Worm (Caenorhabditis elegans): ENCODE results near the gene aka-1.

The aka-1 gene

ce11 chrII:7478487-7479234 lies at the start of gene aka-1, which contains the start of gene ubc-6 (continued):
- TF ChIP-seq attf-4 (tag; optimal IDR thresholded peaks at IDR 0.05) (no peak), unc-62 (GFP tag; optimal IDR thresholded peaks at IDR 0.05 in 1 of 2) (peak in 1 of 2 experiments; percentile 90), unc-62 (tag; optimal IDR thresholded peaks at IDR 0.05) (no peak), daf-16 (GFP tag; optimal IDR thresholded peaks at IDR 0.05) (peak; percentile 28 to 67), daf-16 (tag; optimal IDR thresholded peaks at IDR 0.05) (no peak), jun-1 (tag; optimal IDR thresholded peaks at IDR 0.05) (peak; percentile 21), snpc-4 (tag; optimal IDR thresholded peaks at IDR 0.05) (no peak), F44E2.7 (GFP tag; IDR thresholded peaks at IDR 0.05) (0 out of 2 replicates have a peak, but pooled peaks have one; percentile 24), fkh-10 (GFP tag; optimal IDR thresholded peaks at IDR 0.05) (peak; percentile 47), madf-5 (GFP tag; IDR thresholded peaks at IDR 0.05) (peak; percentile 34 to 85; a peak in 2 of 4 replicates), nhr-11 (tag; optimal IDR thresholded peaks at IDR 0.05) (peak; percentile 72), nhr-25 (tag; optimal IDR thresholded peaks at IDR 0.05; ENCODE audit: borderline replicate concordance, insufficient read depth) (peak; percentile 34), dmd-6 (GFP tag; IDR thresholded peaks at IDR 0.05) (peak; percentile 94), spr-1 (tag; optimal IDR thresholded peaks at IDR 0.05) (peak; percentile 86), hlh-30 (tag; optimal IDR thresholded peaks at IDR 0.05; ENCODE audit: insufficient read depth) (peak; percentile 92), nhr-102 (tag; optimal IDR thresholded peaks at IDR 0.05) (peak; percentile 89), saeg-2 (GFP tag; IDR thresholded peaks at IDR 0.05) (peak; percentile 85), nhr-237 (tag; optimal IDR thresholded peaks at IDR 0.05) (no peak), Y48G9A.11 (GFP tag; IDR thresholded peaks at IDR 0.05) (peak; percentile 90), Y75B8A.6 (GFP tag; IDR thresholded peaks at IDR 0.05) (peak; percentile 72), mxl-3 (GFP tag; optimal IDR thresholded peaks at IDR 0.05) (peak; percentile 83), madf-9 (GFP tag; conservative IDR thresholded peaks at IDR 0.05) (peak; percentile 91), zip-11 (GFP tag; IDR thresholded peaks at IDR 0.05) (no peak), zfp-3 (GFP tag; conservative IDR thresholded peaks at IDR 0.05) (peak; percentile 81), tag-97 (GFP tag; IDR thresholded peaks at IDR 0.05) (no peak), Y105C5A.15 (GFP tag; IDR thresholded peaks at IDR 0.05) (peak; percentile 68; the same call in 1 of the 2 replicates), dve-1 (tag; optimal IDR thresholded peaks at IDR 0.05; ENCODE audit: insufficient read depth) (peak; percentile 91), nhr-42 (GFP tag; IDR thresholded peaks at IDR 0.05) (peak; percentile 94), nhr-10 (tag; optimal IDR thresholded peaks at IDR 0.05) (peak; percentile 56), F26F4.8 (GFP tag; conservative IDR thresholded peaks at IDR 0.05) (no peak), aha-1 (tag) (peak; percentile 44), set-16 (GFP tag; IDR thresholded peaks at IDR 0.05) (peak; percentile 73), T26A8.4 (GFP tag; IDR thresholded peaks at IDR 0.05) (peak; percentile 95), nhr-48 (tag; optimal IDR thresholded peaks at IDR 0.05) (peak; percentile 82), ztf-11 (tag; optimal IDR thresholded peaks at IDR 0.05) (no peak), ZK337.2 (GFP tag; IDR thresholded peaks at IDR 0.05) (peak; percentile 71), daf-8 (GFP tag; IDR thresholded peaks at IDR 0.05) (no peak), Y5F2A.4 (GFP tag; optimal IDR thresholded peaks at IDR 0.05) (peak; percentile 35), dmd-9 (GFP tag; IDR thresholded peaks at IDR 0.05) (peak; percentile 89), D1046.2 (GFP tag; IDR thresholded peaks at IDR 0.05) (peak; percentile 94), php-3 (GFP tag; IDR thresholded peaks at IDR 0.05) (peak; percentile 84), rbr-2 (tag; optimal IDR thresholded peaks at IDR 0.05) (peak; percentile 93), skn-1 (tag; optimal IDR thresholded peaks at IDR 0.05) (no peak), ceh-28 (tag; optimal IDR thresholded peaks at IDR 0.05) (no peak), lin-39 (tag; optimal IDR thresholded peaks at IDR 0.05) (no peak), ztf-7 (tag; optimal IDR thresholded peaks at IDR 0.05) (peak; percentile 14), dpl-1 (GFP tag; optimal IDR thresholded peaks at IDR 0.05) (peak; percentile 63), vab-7 (GFP tag; IDR thresholded peaks at IDR 0.05) (peak; percentile 93), lsy-2 (tag; optimal IDR thresholded peaks at IDR 0.05) (peak; percentile 72 to 86), daf-12 (tag; optimal IDR thresholded peaks at IDR 0.05) (no peak), unc-39 (tag; optimal IDR thresholded peaks at IDR 0.05) (no peak)

Measured in whole organism, L4 larva.